Fruit fly (Drosophila melanogaster): Measurements from ENCODE around the gene ex.

The ex gene

dm6 chr2L:423160-423559 lies 7.9 kb upstream of the ex start:
- TF ChIP-seq cad (GFP tag; optimal IDR thresholded peaks at IDR 0.05) = no peak
- TF ChIP-seq bsh (GFP tag; optimal IDR thresholded peaks at IDR 0.05) = peak in 1 of 2 experiments; percentile 28
- no peak for TF ChIP-seq sob (GFP tag; IDR thresholded peaks at IDR 0.05)
- TF ChIP-seq sens (GFP tag) = peak; percentile 39
- no peak for TF ChIP-seq Sry-δ (GFP tag; optimal IDR thresholded peaks at IDR 0.05)
- no peak for TF ChIP-seq hth (optimal IDR thresholded peaks at IDR 0.05)
- TF ChIP-seq Dfd (GFP tag; optimal IDR thresholded peaks at IDR 0.05) = no peak
- TF ChIP-seq gro (GFP tag; optimal IDR thresholded peaks at IDR 0.05) = no peak
- TF ChIP-seq lbe (GFP tag; optimal IDR thresholded peaks at IDR 0.05) = peak; percentile 86
- peak; percentile 68 for TF ChIP-seq corto (GFP tag; optimal IDR thresholded peaks at IDR 0.05)
- no peak for TF ChIP-seq Optix (GFP tag; IDR thresholded peaks at IDR 0.05)
- TF ChIP-seq twi (tag; optimal IDR thresholded peaks at IDR 0.05) = no peak
- no peak for TF ChIP-seq cato (GFP tag; optimal IDR thresholded peaks at IDR 0.05; ENCODE audit: borderline replicate concordance)

dm6 chr2L:425491-425890 lies 5.5 kb upstream of the ex start:
- TF ChIP-seq mam (GFP tag; optimal IDR thresholded peaks at IDR 0.05) (no peak), mirr (GFP tag; optimal IDR thresholded peaks at IDR 0.05) (peak; percentile 10), CG1602 (GFP tag; optimal IDR thresholded peaks at IDR 0.05) (no peak), Fer1 (GFP tag; optimal IDR thresholded peaks at IDR 0.05) (peak; percentile 21), CG4424 (GFP tag; optimal IDR thresholded peaks at IDR 0.05) (no peak), CG8478 (optimal IDR thresholded peaks at IDR 0.05) (no peak), CG6272 (GFP tag; IDR thresholded peaks at IDR 0.05) (no peak), amos (GFP tag; IDR thresholded peaks at IDR 0.05; ENCODE audit: partially characterized antibody) (no peak), crol (GFP tag; IDR thresholded peaks at IDR 0.05) (no peak), CG3995 (GFP tag; optimal IDR thresholded peaks at IDR 0.05) (no peak), odd (GFP tag; optimal IDR thresholded peaks at IDR 0.05) (peak; percentile 8), Spps (tag; optimal IDR thresholded peaks at IDR 0.05) (no peak), B-H2 (GFP tag; optimal IDR thresholded peaks at IDR 0.05) (no peak), lab (GFP tag; optimal IDR thresholded peaks at IDR 0.05) (peak; percentile 31), Ravus (GFP tag; IDR thresholded peaks at IDR 0.05) (no peak), tup (GFP tag; optimal IDR thresholded peaks at IDR 0.05) (no peak), Myb (GFP tag; optimal IDR thresholded peaks at IDR 0.05) (peak; percentile 0), bsh (GFP tag; optimal IDR thresholded peaks at IDR 0.05) (peak in 1 of 2 experiments; percentile 29), CG6813 (GFP tag; optimal IDR thresholded peaks at IDR 0.05) (peak; percentile 56), HmgZ (tag; optimal IDR thresholded peaks at IDR 0.05) (peak; percentile 10), MTF-1 (GFP tag; optimal IDR thresholded peaks at IDR 0.05; ENCODE audit: borderline replicate concordance) (peak; percentile 19), gem (tag; optimal IDR thresholded peaks at IDR 0.05) (peak; percentile 13), CG1603 (tag; optimal IDR thresholded peaks at IDR 0.05) (peak; percentile 43), chif (GFP tag; optimal IDR thresholded peaks at IDR 0.05) (no peak), CG15601 (tag; optimal IDR thresholded peaks at IDR 0.05) (peak; percentile 12), Blimp-1 (GFP tag; optimal IDR thresholded peaks at IDR 0.05) (peak; percentile 8), cato (GFP tag; optimal IDR thresholded peaks at IDR 0.05; ENCODE audit: borderline replicate concordance) (no peak), Hmr (GFP tag; optimal IDR thresholded peaks at IDR 0.05) (peak; percentile 52), Doc3 (GFP tag; IDR thresholded peaks at IDR 0.05; ENCODE audit: partially characterized antibody) (no peak), lov (optimal IDR thresholded peaks at IDR 0.05) (no peak), lov (GFP tag; IDR thresholded peaks at IDR 0.05) (no peak), CG10147 (GFP tag; optimal IDR thresholded peaks at IDR 0.05) (peak; percentile 5), bbx (GFP tag; IDR thresholded peaks at IDR 0.05; ENCODE audit: partially characterized antibody) (no peak), z (GFP tag; IDR thresholded peaks at IDR 0.05) (no peak), Usf (GFP tag; optimal IDR thresholded peaks at IDR 0.05) (no peak), CG8924 (tag; optimal IDR thresholded peaks at IDR 0.05) (no peak), HLH54F (GFP tag; optimal IDR thresholded peaks at IDR 0.05) (no peak), Nf-YC (tag; optimal IDR thresholded peaks at IDR 0.05) (no peak), aop (GFP tag; IDR thresholded peaks at IDR 0.05) (no peak), CG11504 (tag; optimal IDR thresholded peaks at IDR 0.05) (peak; percentile 12)
